Fruit fly (Drosophila melanogaster) whole organism, embryonic: ENCODE measurements around the gene CG9184.

Experiments used
- Aef1 ChIP-seq: fragments of 200-800 bp; sonication (Bioruptor generic); IDR thresholded peaks from 3 replicates; pipeline ENCODE4 v1.3.6; 2022; ENCODE audit warnings: missing biosample characterization, missing genetic modification characterization
- Atf-2 ChIP-seq: fragments of 200-800 bp; sonication (Bioruptor generic); optimal IDR thresholded peaks from 2 replicates; lab custom pipeline; 2016; ENCODE audit warnings: missing biosample characterization, missing genetic modification characterization
- CG10366 ChIP-seq: fragments of 200-800 bp; sonication (Bioruptor generic); IDR thresholded peaks from 2 replicates; pipeline ENCODE4 v1.3.6; 2022; ENCODE audit warnings: missing biosample characterization, missing genetic modification characterization
- CG10565 ChIP-seq: fragments of 200-800 bp; sonication (Bioruptor generic); optimal IDR thresholded peaks from 3 replicates; lab custom pipeline; 2016; ENCODE audit warnings: missing biosample characterization, mild to moderate bottlenecking, missing genetic modification characterization
- CG13894 ChIP-seq: fragments of 200-800 bp; sonication (Bioruptor generic); optimal IDR thresholded peaks from 3 replicates; lab custom pipeline; 2018; ENCODE audit warnings: missing biosample characterization, mild to moderate bottlenecking, missing genetic modification characterization, moderate library complexity
- CG14667 ChIP-seq: fragments of 200-800 bp; sonication (Bioruptor generic); IDR thresholded peaks from 2 replicates; pipeline ENCODE4 v1.3.6; 2022; ENCODE audit warnings: missing biosample characterization, missing genetic modification characterization
- CG16779 ChIP-seq: fragments of 200-800 bp; sonication (Bioruptor generic); IDR thresholded peaks from 2 replicates; pipeline ENCODE4 v1.3.6; 2022; ENCODE audit warnings: missing biosample characterization, missing genetic modification characterization
- CG17328 ChIP-seq: fragments of 200-800 bp; sonication (Bioruptor generic); IDR thresholded peaks from 2 replicates; pipeline ENCODE4 v1.3.6; 2022; ENCODE audit warnings: missing biosample characterization, missing genetic modification characterization
- CG17912 ChIP-seq: fragments of 200-800 bp; sonication (Bioruptor generic); optimal IDR thresholded peaks from 2 replicates; lab custom pipeline; 2018; ENCODE audit warnings: missing biosample characterization, mild to moderate bottlenecking, missing genetic modification characterization
- CG1832 ChIP-seq: fragments of 200-800 bp; sonication (Bioruptor generic); optimal IDR thresholded peaks from 2 replicates; lab custom pipeline; 2017; ENCODE audit warnings: missing biosample characterization, mild to moderate bottlenecking, missing genetic modification characterization, inconsistent platforms
- CG18476 ChIP-seq: fragments of 200-800 bp; sonication (Bioruptor generic); optimal IDR thresholded peaks from 2 replicates; lab custom pipeline; 2016; ENCODE audit warnings: missing biosample characterization, mild to moderate bottlenecking, missing genetic modification characterization
- CG18619 ChIP-seq: fragments of 200-800 bp; sonication (Bioruptor generic); optimal IDR thresholded peaks from 3 replicates; lab custom pipeline; 2017; ENCODE audit warnings: missing biosample characterization, mild to moderate bottlenecking, missing genetic modification characterization
- CG32767 ChIP-seq: fragments of 200-800 bp; sonication (Bioruptor generic); IDR thresholded peaks from 2 replicates; pipeline ENCODE4 v1.3.6; 2022; ENCODE audit warnings: missing biosample characterization, missing genetic modification characterization
- CG3847 ChIP-seq: fragments of 200-800 bp; sonication (Bioruptor generic); IDR thresholded peaks from 2 replicates; pipeline ENCODE4 v1.3.6; 2022; ENCODE audit warnings: missing biosample characterization, missing genetic modification characterization
- CG43689 ChIP-seq: fragments of 200-800 bp; sonication (Bioruptor generic); IDR thresholded peaks from 2 replicates; pipeline ENCODE4 v1.3.6; 2022; ENCODE audit warnings: missing biosample characterization, missing genetic modification characterization
- CG6689 ChIP-seq: fragments of 200-800 bp; sonication (Bioruptor generic); IDR thresholded peaks from 2 replicates; pipeline ENCODE4 v1.3.6; 2022; ENCODE audit warnings: missing biosample characterization, missing genetic modification characterization
- CG6765 ChIP-seq: fragments of 200-800 bp; sonication (Bioruptor generic); optimal IDR thresholded peaks from 3 replicates; lab custom pipeline; 2017; ENCODE audit warnings: missing biosample characterization, mild to moderate bottlenecking, missing genetic modification characterization
- CG7357 ChIP-seq: fragments of 200-800 bp; sonication (Bioruptor generic); IDR thresholded peaks from 3 replicates; pipeline ENCODE4 v1.3.6; 2022; ENCODE audit warnings: missing biosample characterization, missing genetic modification characterization
- CG7963 ChIP-seq: fragments of 200-800 bp; sonication (Bioruptor generic); IDR thresholded peaks from 3 replicates; pipeline ENCODE4 v1.3.6; 2022; ENCODE audit warnings: missing biosample characterization, missing genetic modification characterization; ENCODE audit not compliant: partially characterized antibody
- CG8290 ChIP-seq, 3 experiments: fragments of 200-800 bp; sonication (Bioruptor generic); optimal IDR thresholded peaks; 2 replicates each; lab custom pipeline; 2016 to 2019; ENCODE audit warnings: missing biosample characterization in 3 of 3, missing genetic modification characterization in 3 of 3, mild to moderate bottlenecking in 2 of 3, moderate library complexity in 1 of 3
- CG8765 ChIP-seq: fragments of 200-800 bp; sonication (Bioruptor generic); IDR thresholded peaks from 2 replicates; pipeline ENCODE4 v1.3.6; 2022; ENCODE audit warnings: missing biosample characterization, missing genetic modification characterization
- Chrac-16 ChIP-seq: fragments of 200-800 bp; sonication (Bioruptor generic); optimal IDR thresholded peaks from 3 replicates; lab custom pipeline; 2016; ENCODE audit warnings: missing biosample characterization, missing genetic modification characterization
- CoRest ChIP-seq: fragments of 200-800 bp; sonication (Bioruptor generic); optimal IDR thresholded peaks from 3 replicates; lab custom pipeline; 2018; ENCODE audit warnings: missing biosample characterization, mild to moderate bottlenecking, missing genetic modification characterization, moderate library complexity
- Dad ChIP-seq: fragments of 200-800 bp; sonication (Bioruptor generic); optimal IDR thresholded peaks from 3 replicates; lab custom pipeline; 2016; ENCODE audit warnings: missing biosample characterization, missing genetic modification characterization
- Doc2 ChIP-seq: fragments of 200-800 bp; sonication (Bioruptor generic); IDR thresholded peaks from 2 replicates; pipeline ENCODE4 v1.3.6; 2022; ENCODE audit warnings: missing biosample characterization, missing genetic modification characterization
- Eip74EF ChIP-seq, 2 experiments: fragments of 200-800 bp in 1 of 2; fragments of >200 bp in 1 of 2; sonication (Bioruptor generic) in 1 of 2; optimal IDR thresholded peaks; 2 replicates each; lab custom pipeline; 2017 to 2019; ENCODE audit warnings: missing biosample characterization in 2 of 2, missing genetic modification characterization in 2 of 2, mild to moderate bottlenecking in 1 of 2, moderate library complexity in 1 of 2
- Lhr ChIP-seq: fragments of 200-800 bp; sonication (Bioruptor generic); optimal IDR thresholded peaks from 3 replicates; lab custom pipeline; 2017; ENCODE audit warnings: mild to moderate bottlenecking, missing biosample characterization, missing genetic modification reagents, missing genetic modification characterization
- Med ChIP-seq: fragments of 200-800 bp; sonication (Bioruptor generic); peaks from one replicate; lab custom pipeline; 2016; ENCODE audit warnings: missing biosample characterization, missing genetic modification characterization, mild to moderate bottlenecking, inconsistent platforms, moderate library complexity
- Poxn ChIP-seq: fragments of 200-800 bp; sonication (Bioruptor generic); IDR thresholded peaks from 2 replicates; pipeline ENCODE4 v1.3.6; 2022; ENCODE audit warnings: missing biosample characterization, missing genetic modification characterization
- Ptx1 ChIP-seq: fragments of 200-800 bp; sonication (Bioruptor generic); IDR thresholded peaks from 2 replicates; pipeline ENCODE4 v1.3.6; 2022; ENCODE audit warnings: missing biosample characterization, missing genetic modification characterization
- Sox102F ChIP-seq: fragments of 200-800 bp; sonication (Bioruptor generic); optimal IDR thresholded peaks from 2 replicates; lab custom pipeline; 2018; ENCODE audit warnings: missing biosample characterization, mild to moderate bottlenecking, missing genetic modification characterization, moderate library complexity
- Spps ChIP-seq: fragments of 200-800 bp; sonication (Bioruptor generic); optimal IDR thresholded peaks from 2 replicates; lab custom pipeline; 2018; ENCODE audit warnings: missing biosample characterization, mild to moderate bottlenecking, missing genetic modification characterization
- Sry-δ ChIP-seq: fragments of 200-800 bp; sonication (Bioruptor generic); optimal IDR thresholded peaks from 2 replicates; lab custom pipeline; 2016; ENCODE audit warnings: missing biosample characterization, missing genetic modification characterization
- ase ChIP-seq: fragments of 200-800 bp; sonication (Bioruptor generic); IDR thresholded peaks from 3 replicates; pipeline ENCODE4 v1.3.6; 2022; ENCODE audit warnings: missing biosample characterization, missing genetic modification characterization
- bigmax ChIP-seq: fragments of 200-800 bp; sonication (Bioruptor generic); optimal IDR thresholded peaks from 2 replicates; lab custom pipeline; 2018; ENCODE audit warnings: missing biosample characterization, mild to moderate bottlenecking, missing genetic modification characterization
- bowl ChIP-seq: fragments of 200-800 bp; sonication (Bioruptor generic); IDR thresholded peaks from 2 replicates; pipeline ENCODE4 v1.3.6; 2022; ENCODE audit warnings: missing biosample characterization, missing genetic modification characterization
- cad ChIP-seq: fragments of >200 bp; optimal IDR thresholded peaks from 2 replicates; lab custom pipeline; 2017; ENCODE audit warnings: missing biosample characterization, missing genetic modification characterization
- dan ChIP-seq: fragments of 200-800 bp; sonication (Bioruptor generic); IDR thresholded peaks from 2 replicates; pipeline ENCODE4 v1.3.6; 2022; ENCODE audit warnings: missing biosample characterization, missing genetic modification characterization
- fd96Cb ChIP-seq: fragments of 200-800 bp; sonication (Bioruptor generic); optimal IDR thresholded peaks from 2 replicates; lab custom pipeline; 2018; ENCODE audit warnings: missing biosample characterization, mild to moderate bottlenecking, missing genetic modification characterization, moderate library complexity
- jing ChIP-seq: fragments of 200-800 bp; sonication (Bioruptor generic); optimal IDR thresholded peaks from 2 replicates; lab custom pipeline; 2018; ENCODE audit warnings: missing biosample characterization, mild to moderate bottlenecking, missing genetic modification characterization
- ken ChIP-seq: fragments of 200-800 bp; sonication (Bioruptor generic); IDR thresholded peaks from 3 replicates; pipeline ENCODE4 v1.3.6; 2022; ENCODE audit warnings: missing biosample characterization, missing genetic modification characterization
- klu ChIP-seq: fragments of 200-800 bp; sonication (Bioruptor generic); IDR thresholded peaks from 2 replicates; pipeline ENCODE4 v1.3.6; 2022; ENCODE audit warnings: missing biosample characterization, missing genetic modification characterization
- kni ChIP-seq: fragments of 200-800 bp; sonication (Bioruptor generic); optimal IDR thresholded peaks from 3 replicates; lab custom pipeline; 2017; ENCODE audit warnings: mild to moderate bottlenecking, missing biosample characterization, missing genetic modification reagents, missing genetic modification characterization
- nerfin-2 ChIP-seq: fragments of 200-800 bp; sonication (Bioruptor generic); IDR thresholded peaks from 2 replicates; pipeline ENCODE4 v1.3.6; 2022; ENCODE audit warnings: missing biosample characterization, missing genetic modification characterization; ENCODE audit not compliant: partially characterized antibody
- ro ChIP-seq: fragments of 200-800 bp; sonication (Bioruptor generic); IDR thresholded peaks from 2 replicates; pipeline ENCODE4 v1.3.6; 2022; ENCODE audit warnings: missing biosample characterization, missing genetic modification characterization
- sisA ChIP-seq: fragments of 200-800 bp; sonication (Bioruptor generic); IDR thresholded peaks from 2 replicates; pipeline ENCODE4 v1.3.6; 2022; ENCODE audit warnings: missing biosample characterization, missing genetic modification characterization
- sob ChIP-seq: fragments of 200-800 bp; sonication (Bioruptor generic); IDR thresholded peaks from 2 replicates; pipeline ENCODE4 v1.3.6; 2022; ENCODE audit warnings: missing biosample characterization, missing genetic modification characterization
- sqz ChIP-seq: fragments of 200-800 bp; sonication (Bioruptor generic); optimal IDR thresholded peaks from 3 replicates; lab custom pipeline; 2018; ENCODE audit warnings: missing biosample characterization, mild to moderate bottlenecking, missing genetic modification characterization
- tio ChIP-seq: fragments of 200-800 bp; sonication (Bioruptor generic); optimal IDR thresholded peaks from 2 replicates; lab custom pipeline; 2017; ENCODE audit warnings: missing biosample characterization, missing genetic modification characterization, inconsistent platforms
- tup ChIP-seq: fragments of 200-800 bp; sonication (Bioruptor generic); optimal IDR thresholded peaks from 2 replicates; lab custom pipeline; 2016; ENCODE audit warnings: missing biosample characterization, mild to moderate bottlenecking, missing genetic modification characterization, moderate library complexity
- wor ChIP-seq: fragments of 200-800 bp; sonication (Bioruptor generic); IDR thresholded peaks from 2 replicates; pipeline ENCODE4 v1.3.6; 2022; ENCODE audit warnings: missing biosample characterization, missing genetic modification characterization

CG9184 gene

DNA sequence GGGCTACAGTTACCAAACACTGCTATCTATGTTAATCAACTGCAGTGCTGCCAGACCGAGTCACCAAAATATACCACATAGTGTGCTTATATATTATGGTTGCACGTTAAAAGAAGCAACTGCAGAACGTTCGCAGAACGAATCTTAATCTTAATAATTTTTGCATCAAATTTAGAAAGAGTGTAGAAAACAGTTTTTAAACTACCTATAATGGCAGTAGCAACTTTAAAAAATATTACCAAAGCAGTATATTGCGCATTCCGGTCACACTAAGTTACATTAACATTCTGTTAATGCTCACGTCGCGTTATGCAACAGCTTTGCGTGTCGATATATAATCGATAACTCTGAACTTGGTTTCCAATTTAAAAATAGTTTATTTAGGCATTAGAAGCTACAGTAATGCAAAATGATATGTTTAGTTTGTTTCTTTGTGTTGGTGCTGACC, 19.6 kb upstream of the CG9184 start, which contains the start of gene indra (continued):
- peak; percentile 38; the same call in 1 of the 3 replicates for TF ChIP-seq Aef1
- no peak for TF ChIP-seq ase (GFP tag; lab: Robert Waterston, UW)
- TF ChIP-seq kni (GFP tag; lab: Kevin White, UChicago), result no peak
- no peak for TF ChIP-seq CG43689 (GFP tag; lab: Robert Waterston, UW)
- peak; percentile 48 for TF ChIP-seq CG3847 (GFP tag; lab: Robert Waterston, UW)
- peak; percentile 13 for TF ChIP-seq Atf-2 (GFP tag; lab: Kevin White, UChicago)
- no peak for TF ChIP-seq CG32767 (GFP tag; lab: Robert Waterston, UW)
- peak; percentile 54 for TF ChIP-seq Ptx1 (GFP tag; lab: Robert Waterston, UW)
- peak; percentile 92 for TF ChIP-seq sqz
- peak; percentile 28 for TF ChIP-seq CG18619 (GFP tag; lab: Kevin White, UChicago)
- no peak for TF ChIP-seq jing (GFP tag; lab: Kevin White, UChicago)
- TF ChIP-seq CG7963 (GFP tag; lab: Robert Waterston, UW), result peak; percentile 27; the same call in 1 of the 3 replicates
- TF ChIP-seq bigmax, result no peak
- TF ChIP-seq Poxn (GFP tag; lab: Robert Waterston, UW), result no peak
- TF ChIP-seq CG14667 (GFP tag; lab: Robert Waterston, UW), result no peak
- no peak for TF ChIP-seq CG17912 (GFP tag; lab: Kevin White, UChicago)
- no peak for TF ChIP-seq CG13894 (tag; lab: Kevin White, UChicago)
- TF ChIP-seq Doc2 (GFP tag; lab: Robert Waterston, UW), result no peak
- peak; percentile 46 for TF ChIP-seq Dad (GFP tag; lab: Kevin White, UChicago)
- peak; percentile 60 for TF ChIP-seq Chrac-16 (GFP tag; lab: Kevin White, UChicago)
- no peak for TF ChIP-seq wor
- no peak for TF ChIP-seq CG10366
- TF ChIP-seq CG17328 (GFP tag; lab: Robert Waterston, UW), result peak; percentile 55
- 0 out of 2 replicates have a peak, but pooled peaks have one; percentile 33 for TF ChIP-seq sob (GFP tag; lab: Robert Waterston, UW)
- no peak for TF ChIP-seq ro (GFP tag; lab: Robert Waterston, UW)
- peak; percentile 68 for TF ChIP-seq Sry-δ
- TF ChIP-seq fd96Cb (tag; lab: Kevin White, UChicago), result peak; percentile 38
- 0 out of 3 replicates have a peak, but pooled peaks have one; percentile 45 for TF ChIP-seq ken (GFP tag; lab: Robert Waterston, UW)
- TF ChIP-seq tio (GFP tag; lab: Kevin White, UChicago), result no peak
- TF ChIP-seq sisA (GFP tag; lab: Robert Waterston, UW), result no peak
- TF ChIP-seq Lhr (GFP tag; lab: Kevin White, UChicago), result peak; percentile 33
- TF ChIP-seq CG6689 (GFP tag; lab: Robert Waterston, UW), result peak; percentile 56; the same call in 1 of the 2 replicates
- TF ChIP-seq klu (GFP tag; lab: Robert Waterston, UW), result no peak
- no peak for TF ChIP-seq CG8765 (GFP tag; lab: Robert Waterston, UW)
- TF ChIP-seq Eip74EF (GFP tag; optimal IDR thresholded peaks at IDR 0.05; lab: Kevin White, UChicago), result no peak
- TF ChIP-seq CoRest (tag; lab: Kevin White, UChicago), result peak; percentile 77
- no peak for TF ChIP-seq CG16779 (GFP tag; lab: Robert Waterston, UW)
- TF ChIP-seq cad (GFP tag; lab: Kevin White, UChicago), result no peak
- TF ChIP-seq Med (GFP tag; lab: Kevin White, UChicago), result peak; percentile 93
- no peak for TF ChIP-seq dan (GFP tag; lab: Robert Waterston, UW)
- no peak for TF ChIP-seq Sox102F (GFP tag; lab: Kevin White, UChicago)
- TF ChIP-seq Spps, result no peak
- TF ChIP-seq CG1832 (GFP tag; lab: Kevin White, UChicago), result no peak
- TF ChIP-seq CG8290 (GFP tag; optimal IDR thresholded peaks at IDR 0.05; lab: Kevin White, UChicago), result peak; percentile 5
- no peak for TF ChIP-seq CG8290 (tag; optimal IDR thresholded peaks at IDR 0.05; lab: Kevin White, UChicago)
- TF ChIP-seq bowl (GFP tag; lab: Robert Waterston, UW), result no peak
- TF ChIP-seq nerfin-2, result no peak
- no peak for TF ChIP-seq CG10565 (GFP tag; lab: Kevin White, UChicago)
- no peak for TF ChIP-seq tup (GFP tag; lab: Kevin White, UChicago)
- no peak for TF ChIP-seq CG7357 (GFP tag; lab: Robert Waterston, UW)
- TF ChIP-seq CG18476 (GFP tag; lab: Kevin White, UChicago), result peak; percentile 43
- no peak for TF ChIP-seq CG6765 (GFP tag; lab: Kevin White, UChicago)
